Worm (Caenorhabditis elegans) whole organism, late embryonic: ENCODE results near the gene C38D9.8.
"Not testable (repeated sequence)": the region's sequence is repeated elsewhere in the genome, so short reads cannot be mapped to it uniquely, and the experiment has no call there.

Experiments used
- C38D4.7 ChIP-seq: fragments of 200-800 bp; sonication (Bioruptor generic); optimal IDR thresholded peaks from 2 replicates; lab custom pipeline; 2018; ENCODE audit warnings: mild to moderate bottlenecking, missing genetic modification characterization, moderate library complexity, missing compliant biosample characterization
- K02D7.2 ChIP-seq: sonication (generic microtip); optimal IDR thresholded peaks from 2 replicates; lab custom pipeline; 2017; ENCODE audit warnings: mild to moderate bottlenecking, missing genetic modification characterization, missing compliant biosample characterization
- K09A11.1 ChIP-seq: sonication (generic microtip); optimal IDR thresholded peaks from 2 replicates; lab custom pipeline; 2017; ENCODE audit warnings: antibody characterized with exemption, mild to moderate bottlenecking, missing genetic modification characterization, missing compliant biosample characterization; ENCODE audit not compliant: insufficient read depth
- ama-1 ChIP-seq: fragments of 150-350 bp; optimal IDR thresholded peaks from 2 replicates; lab custom pipeline; 2014
- ceh-14 ChIP-seq: sonication (generic microtip); optimal IDR thresholded peaks from 2 replicates; lab custom pipeline; 2016; ENCODE audit warnings: missing genotype, missing genetic modification characterization, missing compliant biosample characterization
- ceh-19 ChIP-seq: fragments of 200-800 bp; sonication (Bioruptor generic); optimal IDR thresholded peaks from 2 replicates; lab custom pipeline; 2018; ENCODE audit warnings: mild to moderate bottlenecking, missing genetic modification characterization, missing compliant biosample characterization
- ceh-24 ChIP-seq: sonication (generic microtip); optimal IDR thresholded peaks from 2 replicates; lab custom pipeline; 2016; ENCODE audit warnings: mild to moderate bottlenecking, missing genetic modification characterization, missing compliant biosample characterization
- ceh-30 ChIP-seq: fragments of 150-350 bp; optimal IDR thresholded peaks from 2 replicates; lab custom pipeline; 2014; ENCODE audit warnings: missing biosample characterization, missing genetic modification characterization
- ceh-48 ChIP-seq: sonication (generic microtip); optimal IDR thresholded peaks from 2 replicates; lab custom pipeline; 2016; ENCODE audit warnings: missing genetic modification characterization, inconsistent platforms, missing compliant biosample characterization
- ceh-6 ChIP-seq: fragments of 200-800 bp; sonication (Bioruptor generic); optimal IDR thresholded peaks from 2 replicates; lab custom pipeline; 2018; ENCODE audit warnings: mild to moderate bottlenecking, missing genetic modification characterization, missing compliant biosample characterization
- ceh-9 ChIP-seq: sonication (generic microtip); optimal IDR thresholded peaks from 2 replicates; lab custom pipeline; 2016; ENCODE audit warnings: mild to moderate bottlenecking, missing genetic modification characterization, inconsistent platforms, missing compliant biosample characterization
- elt-2 ChIP-seq: sonication (generic microtip); optimal IDR thresholded peaks from 2 replicates; lab custom pipeline; 2016; ENCODE audit warnings: missing genetic modification reagents, missing genetic modification characterization, missing compliant biosample characterization
- elt-4 ChIP-seq: sonication (generic microtip); optimal IDR thresholded peaks from 2 replicates; lab custom pipeline; 2016; ENCODE audit warnings: missing genetic modification characterization, missing compliant biosample characterization
- ets-4 ChIP-seq: sonication (generic microtip); optimal IDR thresholded peaks from 2 replicates; lab custom pipeline; 2016; ENCODE audit warnings: missing genetic modification characterization, missing compliant biosample characterization
- eyg-1 ChIP-seq: sonication (generic microtip); optimal IDR thresholded peaks from 2 replicates; lab custom pipeline; 2016; ENCODE audit warnings: missing genotype, missing genetic modification characterization, missing compliant biosample characterization
- fax-1 ChIP-seq: sonication (generic microtip); optimal IDR thresholded peaks from 2 replicates; lab custom pipeline; 2016; ENCODE audit warnings: missing genotype, missing genetic modification characterization, missing compliant biosample characterization
- fkh-10 ChIP-seq: fragments of 150-350 bp; optimal IDR thresholded peaks from 2 replicates; lab custom pipeline; 2014; ENCODE audit warnings: missing biosample characterization, missing genetic modification reagents, missing genetic modification characterization
- hlh-15 ChIP-seq: sonication (generic microtip); optimal IDR thresholded peaks from 2 replicates; lab custom pipeline; 2016; ENCODE audit warnings: missing genetic modification characterization, missing compliant biosample characterization
- hlh-30 ChIP-seq: sonication (generic microtip); optimal IDR thresholded peaks from 2 replicates; lab custom pipeline; 2017; ENCODE audit warnings: antibody characterized with exemption, missing genetic modification characterization, missing compliant biosample characterization; ENCODE audit not compliant: insufficient read depth
- hlh-6 ChIP-seq: sonication (generic microtip); optimal IDR thresholded peaks from 2 replicates; lab custom pipeline; 2016; ENCODE audit warnings: missing genotype, missing genetic modification characterization, missing compliant biosample characterization
- lim-6 ChIP-seq: sonication (generic microtip); optimal IDR thresholded peaks from 2 replicates; lab custom pipeline; 2016; ENCODE audit warnings: missing genetic modification characterization, missing compliant biosample characterization
- lin-11 ChIP-seq: fragments of 200-800 bp; sonication (Bioruptor generic); optimal IDR thresholded peaks from 2 replicates; lab custom pipeline; 2018; ENCODE audit warnings: mild to moderate bottlenecking, missing genetic modification characterization, missing compliant biosample characterization
- mec-3 ChIP-seq: sonication (generic microtip); optimal IDR thresholded peaks from 2 replicates; lab custom pipeline; 2016; ENCODE audit warnings: borderline replicate concordance, missing genetic modification characterization, missing compliant biosample characterization
- nfya-1 ChIP-seq: sonication (generic microtip); optimal IDR thresholded peaks from 2 replicates; lab custom pipeline; 2017; ENCODE audit warnings: missing genetic modification characterization, mild to moderate bottlenecking, missing compliant biosample characterization, antibody characterized with exemption, moderate library complexity
- pag-3 ChIP-seq: sonication (generic microtip); optimal IDR thresholded peaks from 2 replicates; lab custom pipeline; 2016; ENCODE audit warnings: missing compliant biosample characterization, missing genetic modification characterization, borderline replicate concordance
- pat-9 ChIP-seq: fragments of 200-800 bp; sonication (Bioruptor generic); optimal IDR thresholded peaks from 2 replicates; lab custom pipeline; 2018; ENCODE audit warnings: mild to moderate bottlenecking, missing genetic modification characterization, moderate library complexity, missing compliant biosample characterization
- pax-1 ChIP-seq: fragments of 150-350 bp; optimal IDR thresholded peaks from 2 replicates; lab custom pipeline; 2014; ENCODE audit warnings: missing biosample characterization, missing genetic modification characterization
- pha-2 ChIP-seq: sonication (generic microtip); optimal IDR thresholded peaks from 2 replicates; lab custom pipeline; 2017; ENCODE audit warnings: mild to moderate bottlenecking, missing genetic modification characterization, missing compliant biosample characterization
- pqm-1 ChIP-seq: sonication (generic microtip); optimal IDR thresholded peaks from 2 replicates; lab custom pipeline; 2016; ENCODE audit warnings: missing genetic modification characterization, missing compliant biosample characterization
- sdc-2 ChIP-seq: sonication (generic microtip); optimal IDR thresholded peaks from 2 replicates; lab custom pipeline; 2016; ENCODE audit warnings: missing genotype, missing genetic modification characterization, missing compliant biosample characterization
- sox-2 ChIP-seq: fragments of 200-800 bp; sonication (Bioruptor generic); IDR thresholded peaks from 2 replicates; pipeline ENCODE4 v1.3.6; 2022; ENCODE audit warnings: missing genetic modification reagents, missing genetic modification characterization, missing compliant biosample characterization
- tbx-2 ChIP-seq: sonication (generic microtip); optimal IDR thresholded peaks from 2 replicates; lab custom pipeline; 2016; ENCODE audit warnings: missing genetic modification characterization, missing compliant biosample characterization
- ttx-3 ChIP-seq: sonication (generic microtip); optimal IDR thresholded peaks from 2 replicates; lab custom pipeline; 2016; ENCODE audit warnings: missing genetic modification reagents, missing genetic modification characterization, missing compliant biosample characterization

The C38D9.8 gene

DNA sequence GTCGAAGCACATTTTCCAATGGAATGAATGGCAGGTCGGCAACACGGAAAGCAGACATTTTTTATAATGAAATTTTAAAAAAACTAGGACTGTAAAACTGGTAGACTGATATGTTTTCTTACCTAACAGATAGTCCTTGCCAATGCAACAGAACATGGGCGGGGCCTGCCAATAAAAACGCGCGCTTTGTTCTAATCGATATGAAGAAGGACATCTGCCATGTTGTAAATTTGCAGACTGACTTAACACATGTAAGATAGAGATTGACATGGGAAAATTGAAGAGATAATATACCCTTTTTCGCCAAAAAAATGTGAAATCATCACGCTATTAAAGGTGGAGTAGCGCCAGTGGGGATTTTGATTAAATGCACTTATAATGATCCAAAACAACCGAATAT, at the start of gene C38D9.8:
Gene C38D9.8, minus strand, starts transcription at position 101 of the 400 bp plus-strand sequence.
- TF ChIP-seq K09A11.1 (tag; lab: Kevin White, UChicago) (no peak), fax-1 (tag; lab: Kevin White, UChicago) (no peak), ttx-3 (no peak), pha-2 (tag; lab: Kevin White, UChicago) (no peak), C38D4.7 (no peak), sox-2 (no peak), pat-9 (tag; lab: Kevin White, UChicago) (no peak)

- TF ChIP-seq hlh-15 (no peak), fax-1 (tag; lab: Kevin White, UChicago) (no peak), fkh-10 (GFP tag; lab: Kevin White, UChicago) (no peak), lim-6 (no peak), hlh-6 (tag; lab: Kevin White, UChicago) (no peak), ceh-19 (GFP tag; lab: Kevin White, UChicago) (no peak), pag-3 (no peak), sdc-2 (tag; lab: Kevin White, UChicago) (no peak), ceh-9 (tag; lab: Kevin White, UChicago) (no peak), ama-1 (lab: Kevin White, UChicago) (no peak), hlh-30 (tag; lab: Kevin White, UChicago) (no peak), ceh-6 (GFP tag; lab: Kevin White, UChicago) (no peak), ceh-24 (no peak)
- TF ChIP-seq, all 69 proteins: peak for 0
These were observed 48.9 kb upstream of the C38D9.8 start, which contains the start of gene ztf-25 for ce11 chrV:17601520-17601919. ztf-25 (plus strand) TSS chrV:17601820.

DNA sequence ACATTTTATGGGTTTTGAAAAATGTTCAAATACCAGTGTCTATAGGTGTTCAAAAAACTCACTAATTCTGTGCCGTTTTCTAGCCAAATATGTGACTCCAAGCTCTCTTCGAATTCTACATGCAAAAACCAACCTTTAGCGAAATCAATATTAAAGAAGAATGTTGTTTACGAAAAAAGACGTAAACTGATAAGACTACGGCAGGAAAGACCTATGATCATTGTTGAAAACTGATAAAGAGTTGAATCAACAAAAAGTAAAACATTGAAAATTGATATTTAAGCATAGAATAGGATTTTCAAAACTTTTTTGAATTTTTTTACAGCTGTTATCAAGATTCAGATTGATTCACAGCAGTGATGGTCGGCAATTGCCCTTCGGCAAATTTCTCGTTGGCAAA, 46.2 kb upstream of the C38D9.8 start, which contains the start of gene Y6G8.2:
Gene Y6G8.2, minus strand, starts transcription at position 147 of the 400 bp plus-strand sequence.
- TF ChIP-seq elt-2 (peak; percentile 27), nfya-1 (tag; lab: Kevin White, UChicago) (no peak)

- TF ChIP-seq tbx-2 (no peak), hlh-6 (tag; lab: Kevin White, UChicago) (no peak), sox-2 (no peak), fkh-10 (GFP tag; lab: Kevin White, UChicago) (no peak), pax-1 (no peak), ets-4 (tag; lab: Kevin White, UChicago) (no peak), C38D4.7 (no peak), ceh-30 (no peak), pqm-1 (tag; lab: Kevin White, UChicago) (no peak), mec-3 (tag; lab: Kevin White, UChicago) (no peak), ceh-14 (tag; lab: Kevin White, UChicago) (no peak), K02D7.2 (no peak), pat-9 (tag; lab: Kevin White, UChicago) (no peak), eyg-1 (no peak), lin-11 (no peak), elt-4 (tag; lab: Kevin White, UChicago) (no peak)
These were observed 43.0 kb upstream of the C38D9.8 start for ce11 chrV:17595691-17596090.

DNA sequence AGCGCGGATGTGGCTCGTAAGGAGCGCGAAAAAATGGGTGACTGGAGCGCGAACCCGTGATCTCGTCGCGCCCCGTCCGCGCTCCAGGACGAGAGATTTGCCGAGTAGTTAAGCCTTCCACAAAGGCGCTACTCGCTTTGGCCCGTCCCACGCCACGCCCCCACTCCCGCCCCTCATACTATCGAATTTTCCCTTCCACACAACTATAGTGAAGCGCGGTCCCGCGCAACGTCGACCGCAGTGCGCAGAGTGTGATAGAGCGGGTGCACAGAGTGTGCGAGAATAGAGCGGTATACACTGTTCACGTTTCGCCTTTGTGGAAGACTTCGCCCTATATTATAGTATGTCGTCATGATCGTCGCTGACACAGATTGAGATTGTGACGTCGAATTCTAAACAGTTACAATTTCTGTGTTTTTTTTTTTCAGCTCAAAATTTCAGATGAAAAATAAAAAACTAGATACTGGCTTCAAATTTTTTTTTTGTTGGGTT, 31.7 kb upstream of the C38D9.8 start, which contains the start of gene fbxa-133:
Gene fbxa-133, plus strand, starts transcription at position 442 of the 492 bp plus-strand sequence.
- TF ChIP-seq ceh-48 (tag; lab: Kevin White, UChicago); elt-2; ceh-14 (tag; lab: Kevin White, UChicago): not testable (repeated sequence)
